Fruit fly (Drosophila melanogaster) whole organism, embryonic: ENCODE measurements around the gene CG44362.

ENCODE experiments used
- ATbp ChIP-seq: fragments of 200-800 bp; sonication (Bioruptor generic); optimal IDR thresholded peaks from 2 replicates; lab custom pipeline; 2017; ENCODE audit warnings: missing biosample characterization, mild to moderate bottlenecking, missing genetic modification characterization, missing genetic modification reagents
- Adf1 ChIP-seq: fragments of 200-800 bp; sonication (Bioruptor generic); IDR thresholded peaks from 2 replicates; pipeline ENCODE4 v1.3.6; 2022; ENCODE audit warnings: missing biosample characterization, missing genetic modification characterization
- Bgb ChIP-seq: fragments of 200-800 bp; sonication (Bioruptor generic); IDR thresholded peaks from 2 replicates; pipeline ENCODE4 v1.3.6; 2022; ENCODE audit warnings: missing biosample characterization, missing genetic modification characterization; ENCODE audit not compliant: partially characterized antibody
- Blimp-1 ChIP-seq: fragments of 200-800 bp; sonication (Bioruptor generic); optimal IDR thresholded peaks from 3 replicates; lab custom pipeline; 2018; ENCODE audit warnings: missing biosample characterization, missing genetic modification characterization, mild to moderate bottlenecking, moderate library complexity, missing genetic modification reagents
- C15 ChIP-seq: fragments of 200-800 bp; sonication (Bioruptor generic); IDR thresholded peaks from 3 replicates; pipeline ENCODE4 v1.3.6; 2022; ENCODE audit warnings: missing biosample characterization, missing genetic modification characterization
- CG1024 ChIP-seq: fragments of 200-800 bp; sonication (Bioruptor generic); IDR thresholded peaks from 2 replicates; pipeline ENCODE4 v1.3.6; 2022; ENCODE audit warnings: missing biosample characterization, missing genetic modification characterization
- CG11560 ChIP-seq: fragments of 200-800 bp; sonication (Bioruptor generic); IDR thresholded peaks from 3 replicates; pipeline ENCODE4 v1.3.6; 2022; ENCODE audit warnings: missing biosample characterization, missing genetic modification characterization
- CG14710 ChIP-seq: fragments of 200-800 bp; sonication (Bioruptor generic); optimal IDR thresholded peaks from 3 replicates; lab custom pipeline; 2019; ENCODE audit warnings: missing biosample characterization, mild to moderate bottlenecking, missing genetic modification characterization, moderate library complexity
- CG15601 ChIP-seq: fragments of 200-800 bp; sonication (Bioruptor generic); optimal IDR thresholded peaks from 3 replicates; lab custom pipeline; 2019; ENCODE audit warnings: missing biosample characterization, mild to moderate bottlenecking, missing genetic modification characterization, moderate library complexity
- CG16779 ChIP-seq: fragments of 200-800 bp; sonication (Bioruptor generic); IDR thresholded peaks from 2 replicates; pipeline ENCODE4 v1.3.6; 2022; ENCODE audit warnings: missing biosample characterization, missing genetic modification characterization
- CG16815 ChIP-seq: fragments of 200-800 bp; sonication (Bioruptor generic); optimal IDR thresholded peaks from 3 replicates; lab custom pipeline; 2017; ENCODE audit warnings: missing biosample characterization, mild to moderate bottlenecking, missing genetic modification characterization
- CG17186 ChIP-seq: fragments of 200-800 bp; sonication (Bioruptor generic); optimal IDR thresholded peaks from 3 replicates; lab custom pipeline; 2017; ENCODE audit warnings: missing biosample characterization, missing genetic modification reagents, missing genetic modification characterization
- CG18764 ChIP-seq: fragments of 200-800 bp; sonication (Bioruptor generic); optimal IDR thresholded peaks from 3 replicates; lab custom pipeline; 2016; ENCODE audit warnings: missing biosample characterization, missing genetic modification characterization
- CG2199 ChIP-seq: fragments of 200-800 bp; sonication (Bioruptor generic); IDR thresholded peaks from 3 replicates; pipeline ENCODE4 v1.3.6; 2022; ENCODE audit warnings: missing biosample characterization, missing genetic modification characterization
- CG31388 ChIP-seq: fragments of 200-800 bp; sonication (Bioruptor generic); optimal IDR thresholded peaks from 2 replicates; lab custom pipeline; 2016; ENCODE audit warnings: missing biosample characterization, missing genetic modification characterization
- CG3163 ChIP-seq: fragments of 200-800 bp; sonication (Bioruptor generic); optimal IDR thresholded peaks from 3 replicates; lab custom pipeline; 2016; ENCODE audit warnings: missing biosample characterization, missing genetic modification characterization
- CG32767 ChIP-seq: fragments of 200-800 bp; sonication (Bioruptor generic); IDR thresholded peaks from 2 replicates; pipeline ENCODE4 v1.3.6; 2022; ENCODE audit warnings: missing biosample characterization, missing genetic modification characterization
- CG34224 ChIP-seq: fragments of 200-800 bp; sonication (Bioruptor generic); IDR thresholded peaks from 3 replicates; pipeline ENCODE4 v1.3.6; 2022; ENCODE audit warnings: missing biosample characterization, missing genetic modification characterization; ENCODE audit not compliant: partially characterized antibody
- CG3847 ChIP-seq: fragments of 200-800 bp; sonication (Bioruptor generic); IDR thresholded peaks from 2 replicates; pipeline ENCODE4 v1.3.6; 2022; ENCODE audit warnings: missing biosample characterization, missing genetic modification characterization
- CG42726 ChIP-seq: fragments of 200-800 bp; sonication (Bioruptor generic); IDR thresholded peaks from 2 replicates; pipeline ENCODE4 v1.3.6; 2022; ENCODE audit warnings: missing biosample characterization, missing genetic modification characterization; ENCODE audit not compliant: partially characterized antibody
- CG6689 ChIP-seq: fragments of 200-800 bp; sonication (Bioruptor generic); IDR thresholded peaks from 2 replicates; pipeline ENCODE4 v1.3.6; 2022; ENCODE audit warnings: missing biosample characterization, missing genetic modification characterization
- CG6813 ChIP-seq: fragments of 200-800 bp; sonication (Bioruptor generic); optimal IDR thresholded peaks from 2 replicates; lab custom pipeline; 2017; ENCODE audit warnings: missing biosample characterization, missing genetic modification characterization, mild to moderate bottlenecking, moderate library complexity, missing genetic modification reagents
- Chrac-16 ChIP-seq: fragments of 200-800 bp; sonication (Bioruptor generic); optimal IDR thresholded peaks from 3 replicates; lab custom pipeline; 2016; ENCODE audit warnings: missing biosample characterization, missing genetic modification characterization
- D19A ChIP-seq: fragments of 200-800 bp; optimal IDR thresholded peaks from 3 replicates; lab custom pipeline; 2019; ENCODE audit warnings: missing biosample characterization, mild to moderate bottlenecking, missing genetic modification characterization, moderate library complexity
- Dip3 ChIP-seq: fragments of 200-800 bp; sonication (Bioruptor generic); optimal IDR thresholded peaks from 3 replicates; lab custom pipeline; 2016; ENCODE audit warnings: missing biosample characterization, missing genetic modification characterization
- ERR ChIP-seq: fragments of 200-800 bp; sonication (Bioruptor generic); optimal IDR thresholded peaks from 2 replicates; lab custom pipeline; 2016; ENCODE audit warnings: missing biosample characterization, missing genetic modification characterization
- Ets65A ChIP-seq: fragments of 200-800 bp; sonication (Bioruptor generic); peaks from one replicate; lab custom pipeline; 2016; ENCODE audit warnings: missing biosample characterization, missing genetic modification characterization
- Hey ChIP-seq: fragments of 200-800 bp; sonication (Bioruptor generic); optimal IDR thresholded peaks from 3 replicates; lab custom pipeline; 2018; ENCODE audit warnings: missing biosample characterization, mild to moderate bottlenecking, missing genetic modification characterization
- Hmr ChIP-seq: fragments of 200-800 bp; sonication (Bioruptor generic); optimal IDR thresholded peaks from 3 replicates; lab custom pipeline; 2017; ENCODE audit warnings: mild to moderate bottlenecking, missing biosample characterization, missing genetic modification reagents, missing genetic modification characterization
- Hr3 ChIP-seq: fragments of 200-800 bp; sonication (Bioruptor generic); optimal IDR thresholded peaks from 3 replicates; lab custom pipeline; 2016; ENCODE audit warnings: missing biosample characterization, missing genetic modification characterization
- Lim3 ChIP-seq: fragments of 200-800 bp; sonication (Bioruptor generic); IDR thresholded peaks from 2 replicates; pipeline ENCODE4 v1.3.6; 2022; ENCODE audit warnings: missing biosample characterization, missing genetic modification characterization
- Nf-YA ChIP-seq: fragments of 200-800 bp; sonication (Bioruptor generic); IDR thresholded peaks from 2 replicates; pipeline ENCODE4 v1.3.6; 2022; ENCODE audit warnings: missing biosample characterization, missing genetic modification characterization
- Spps ChIP-seq: fragments of 200-800 bp; sonication (Bioruptor generic); optimal IDR thresholded peaks from 2 replicates; lab custom pipeline; 2018; ENCODE audit warnings: missing biosample characterization, mild to moderate bottlenecking, missing genetic modification characterization
- Ssrp ChIP-seq: fragments of 200-800 bp; sonication (Bioruptor generic); optimal IDR thresholded peaks from 2 replicates; lab custom pipeline; 2018; ENCODE audit warnings: missing biosample characterization, mild to moderate bottlenecking, missing genetic modification characterization, moderate library complexity
- abd-A ChIP-seq: fragments of 200-800 bp; sonication (Bioruptor generic); optimal IDR thresholded peaks from 3 replicates; lab custom pipeline; 2019; ENCODE audit warnings: missing biosample characterization, mild to moderate bottlenecking, missing genetic modification characterization, moderate library complexity
- aop ChIP-seq: fragments of 200-800 bp; sonication (Bioruptor generic); IDR thresholded peaks from 2 replicates; pipeline ENCODE4 v1.3.6; 2022; ENCODE audit warnings: missing biosample characterization, missing genetic modification characterization
- bowl ChIP-seq: fragments of 200-800 bp; sonication (Bioruptor generic); IDR thresholded peaks from 2 replicates; pipeline ENCODE4 v1.3.6; 2022; ENCODE audit warnings: missing biosample characterization, missing genetic modification characterization
- ci ChIP-seq: fragments of 200-800 bp; sonication (Bioruptor generic); IDR thresholded peaks from 3 replicates; pipeline ENCODE4 v1.3.6; 2022; ENCODE audit warnings: missing biosample characterization, missing genetic modification characterization
- da ChIP-seq: fragments of 200-800 bp; sonication (Bioruptor generic); optimal IDR thresholded peaks from 2 replicates; lab custom pipeline; 2016; ENCODE audit warnings: missing biosample characterization, missing genetic modification characterization
- klu ChIP-seq: fragments of 200-800 bp; sonication (Bioruptor generic); IDR thresholded peaks from 2 replicates; pipeline ENCODE4 v1.3.6; 2022; ENCODE audit warnings: missing biosample characterization, missing genetic modification characterization
- lab ChIP-seq: fragments of 200-800 bp; sonication (Bioruptor generic); optimal IDR thresholded peaks from 3 replicates; lab custom pipeline; 2017; ENCODE audit warnings: missing biosample characterization, missing genetic modification characterization, mild to moderate bottlenecking, moderate library complexity, missing genetic modification reagents
- nau ChIP-seq: fragments of 200-800 bp; sonication (Bioruptor generic); optimal IDR thresholded peaks from 3 replicates; lab custom pipeline; 2017; ENCODE audit warnings: missing biosample characterization, mild to moderate bottlenecking, missing genetic modification characterization, missing genetic modification reagents
- oc ChIP-seq: fragments of 200-800 bp; sonication (Bioruptor generic); optimal IDR thresholded peaks from 2 replicates; lab custom pipeline; 2018; ENCODE audit warnings: missing biosample characterization, mild to moderate bottlenecking, missing genetic modification characterization, moderate library complexity
- pnt ChIP-seq: fragments of 200-800 bp; sonication (Bioruptor generic); optimal IDR thresholded peaks from 3 replicates; lab custom pipeline; 2016; ENCODE audit warnings: missing biosample characterization, missing genetic modification characterization
- rib ChIP-seq: fragments of 200-800 bp; sonication (Bioruptor generic); IDR thresholded peaks from 2 replicates; pipeline ENCODE4 v1.3.6; 2022; ENCODE audit warnings: missing biosample characterization, missing genetic modification characterization
- sd ChIP-seq: fragments of 200-800 bp; sonication (Bioruptor generic); optimal IDR thresholded peaks from 3 replicates; lab custom pipeline; 2018; ENCODE audit warnings: missing biosample characterization, mild to moderate bottlenecking, missing genetic modification characterization, moderate library complexity
- tgo ChIP-seq: fragments of 200-800 bp; sonication (Bioruptor generic); IDR thresholded peaks from 3 replicates; pipeline ENCODE4 v1.3.6; 2022; ENCODE audit warnings: missing biosample characterization, missing genetic modification characterization
- tna ChIP-seq: fragments of 200-800 bp; sonication (Bioruptor generic); IDR thresholded peaks from 2 replicates; pipeline ENCODE4 v1.3.6; 2022; ENCODE audit warnings: missing biosample characterization, missing genetic modification characterization; ENCODE audit not compliant: partially characterized antibody
- vvl ChIP-seq: fragments of 200-800 bp; sonication (Bioruptor generic); IDR thresholded peaks from 2 replicates; pipeline ENCODE4 v1.3.6; 2022; ENCODE audit warnings: missing biosample characterization, missing genetic modification characterization
- zen ChIP-seq: fragments of 200-800 bp; sonication (Bioruptor generic); optimal IDR thresholded peaks from 3 replicates; lab custom pipeline; 2018; ENCODE audit warnings: missing biosample characterization, mild to moderate bottlenecking, missing genetic modification characterization, moderate library complexity
- zfh1 ChIP-seq: fragments of 200-800 bp; sonication (Bioruptor generic); IDR thresholded peaks from 3 replicates; pipeline ENCODE4 v1.3.6; 2022; ENCODE audit warnings: missing biosample characterization, missing genetic modification characterization

The CG44362 gene

dm6 chr3L:11419344-11419743 lies 22.0 kb downstream of the CG44362 start:
- TF ChIP-seq Ssrp (no peak), D19A (tag; lab: Kevin White, UChicago) (no peak), CG15601 (peak; percentile 27), Hmr (GFP tag; lab: Kevin White, UChicago) (peak; percentile 31), CG16815 (GFP tag; lab: Kevin White, UChicago) (no peak), Hr3 (GFP tag; lab: Kevin White, UChicago) (no peak), bowl (GFP tag; lab: Robert Waterston, UW) (no peak; the same call in 1 of the 2 replicates), CG31388 (GFP tag; lab: Kevin White, UChicago) (no peak), Nf-YA (GFP tag; lab: Robert Waterston, UW) (no peak), Hey (tag; lab: Kevin White, UChicago) (peak; percentile 16), CG3847 (no peak), CG14710 (tag; lab: Kevin White, UChicago) (no peak), CG16779 (GFP tag; lab: Robert Waterston, UW) (no peak), CG32767 (GFP tag; lab: Robert Waterston, UW) (no peak; the same call in 1 of the 2 replicates), Blimp-1 (GFP tag; lab: Kevin White, UChicago) (no peak), Dip3 (GFP tag; lab: Kevin White, UChicago) (no peak), pnt (no peak), CG3163 (no peak), CG11560 (no peak), Spps (no peak), CG17186 (GFP tag; lab: Kevin White, UChicago) (no peak), CG2199 (GFP tag; lab: Robert Waterston, UW) (peak; percentile 91), da (no peak), klu (GFP tag; lab: Robert Waterston, UW) (no peak), Adf1 (GFP tag; lab: Robert Waterston, UW) (no peak), ERR (no peak), CG18764 (GFP tag; lab: Kevin White, UChicago) (no peak), CG1024 (GFP tag; lab: Robert Waterston, UW) (no peak), tgo (GFP tag; lab: Robert Waterston, UW) (no peak), sd (tag; lab: Kevin White, UChicago) (peak; percentile 63), zfh1 (GFP tag; lab: Robert Waterston, UW) (peak; percentile 15; the same call in 2 of the 3 replicates), nau (GFP tag; lab: Kevin White, UChicago) (no peak), lab (peak; percentile 63), Chrac-16 (GFP tag; lab: Kevin White, UChicago) (no peak), vvl (GFP tag; lab: Robert Waterston, UW) (peak; percentile 72; the same call in 1 of the 2 replicates), Ets65A (GFP tag; lab: Kevin White, UChicago) (peak; percentile 67), aop (GFP tag; lab: Robert Waterston, UW) (no peak), Lim3 (GFP tag; lab: Robert Waterston, UW) (no peak), ATbp (GFP tag; lab: Kevin White, UChicago) (peak; percentile 35), tna (no peak), CG6689 (GFP tag; lab: Robert Waterston, UW) (peak; percentile 51; the same call in 1 of the 2 replicates), abd-A (tag; lab: Kevin White, UChicago) (peak; percentile 97), oc (tag; lab: Kevin White, UChicago) (peak; percentile 91), CG42726 (GFP tag; lab: Robert Waterston, UW) (no peak), CG6813 (no peak), C15 (GFP tag; lab: Robert Waterston, UW) (no peak), Bgb (peak; percentile 14; the same call in 1 of the 2 replicates), zen (tag; lab: Kevin White, UChicago) (peak; percentile 38), rib (0 out of 2 replicates have a peak, but pooled peaks have one; percentile 35), CG34224 (no peak), ci (GFP tag; lab: Robert Waterston, UW) (peak; percentile 43; the same call in 2 of the 3 replicates)
